Worm (Caenorhabditis elegans) whole organism, L4 larva: ENCODE measurements around the gene nhr-227.

ENCODE experiments used
- F10B5.3 ChIP-seq: sonication (generic microtip); optimal IDR thresholded peaks from 2 replicates; lab custom pipeline; 2016; ENCODE audit warnings: mild to moderate bottlenecking, missing genetic modification characterization, missing compliant biosample characterization
- F49E8.2 ChIP-seq: sonication (generic microtip); optimal IDR thresholded peaks from 2 replicates; lab custom pipeline; 2016; ENCODE audit warnings: missing compliant biosample characterization, mild to moderate bottlenecking, missing genetic modification characterization, borderline replicate concordance
- T20F7.1 ChIP-seq: fragments of 200-800 bp; sonication (Bioruptor generic); optimal IDR thresholded peaks from 2 replicates; lab custom pipeline; 2018; ENCODE audit warnings: mild to moderate bottlenecking, missing genetic modification characterization, missing compliant biosample characterization
- Y5F2A.4 ChIP-seq: fragments of 200-800 bp; sonication (Bioruptor generic); optimal IDR thresholded peaks from 2 replicates; lab custom pipeline; 2018; ENCODE audit warnings: mild to moderate bottlenecking, missing genetic modification characterization, missing compliant biosample characterization
- ZK337.2 ChIP-seq: fragments of 200-800 bp; sonication (Bioruptor generic); IDR thresholded peaks from 2 replicates; pipeline ENCODE4 v1.3.6; 2022; ENCODE audit warnings: missing genetic modification reagents, missing genetic modification characterization, missing compliant biosample characterization
- ZK546.5 ChIP-seq, 2 experiments: sonication (generic microtip); optimal IDR thresholded peaks; 2 replicates each; lab custom pipeline; 2017; ENCODE audit warnings: missing biosample characterization in 2 of 2, missing genetic modification characterization in 2 of 2
- aha-1 ChIP-seq: fragments of 150-350 bp; peaks from one replicate; lab custom pipeline; 2014; ENCODE audit warnings: missing biosample characterization, missing genetic modification characterization
- aly-2 ChIP-seq: sonication (generic microtip); optimal IDR thresholded peaks from 2 replicates; lab custom pipeline; 2018; ENCODE audit warnings: missing biosample characterization, missing genetic modification characterization
- ama-1 ChIP-seq: fragments of 150-350 bp; optimal IDR thresholded peaks from 2 replicates; lab custom pipeline; 2014; ENCODE audit warnings: inconsistent platforms, mixed read lengths
- ceh-32 ChIP-seq: sonication (generic microtip); optimal IDR thresholded peaks from 2 replicates; lab custom pipeline; 2016; ENCODE audit warnings: mild to moderate bottlenecking, missing genetic modification characterization, missing compliant biosample characterization; ENCODE audit not compliant: poor library complexity
- ctbp-1 ChIP-seq: fragments of 200-800 bp; sonication (Bioruptor generic); IDR thresholded peaks from 2 replicates; pipeline ENCODE4 v1.3.6; 2022; ENCODE audit warnings: missing genetic modification reagents, missing genetic modification characterization, missing compliant biosample characterization
- daf-12 ChIP-seq: fragments of 150-350 bp; optimal IDR thresholded peaks from 2 replicates; lab custom pipeline; 2014; ENCODE audit warnings: missing biosample characterization, missing genetic modification reagents, missing genetic modification characterization
- daf-16 ChIP-seq, 3 experiments: sonication (generic microtip); optimal IDR thresholded peaks; 2 replicates each; lab custom pipeline; 2016 to 2017; ENCODE audit warnings: missing genetic modification characterization in 3 of 3, missing genetic modification reagents in 3 of 3, mild to moderate bottlenecking in 2 of 3, missing compliant biosample characterization in 2 of 3, missing biosample characterization in 1 of 3, moderate library complexity in 1 of 3
- daf-8 ChIP-seq: fragments of 200-800 bp; sonication (Bioruptor generic); IDR thresholded peaks from 2 replicates; pipeline ENCODE4 v1.3.6; 2022; ENCODE audit warnings: missing genetic modification characterization, missing compliant biosample characterization
- dmd-6 ChIP-seq: fragments of 200-800 bp; sonication (Bioruptor generic); IDR thresholded peaks from 2 replicates; pipeline ENCODE4 v1.3.6; 2022; ENCODE audit warnings: missing genetic modification reagents, missing genetic modification characterization, missing compliant biosample characterization
- dmd-8 ChIP-seq: fragments of 200-800 bp; sonication (Bioruptor generic); IDR thresholded peaks from 2 replicates; pipeline ENCODE4 v1.3.6; 2022; ENCODE audit warnings: missing genetic modification characterization, missing compliant biosample characterization
- dpl-1 ChIP-seq: fragments of 150-350 bp; optimal IDR thresholded peaks from 2 replicates; lab custom pipeline; 2014; ENCODE audit warnings: missing biosample characterization, missing genetic modification reagents, missing genetic modification characterization
- duxl-1 ChIP-seq: sonication (generic microtip); optimal IDR thresholded peaks from 2 replicates; lab custom pipeline; 2016; ENCODE audit warnings: mild to moderate bottlenecking, missing genetic modification characterization, moderate library complexity, missing compliant biosample characterization; ENCODE audit not compliant: poor library complexity
- dve-1 ChIP-seq: sonication (generic microtip); optimal IDR thresholded peaks from 2 replicates; lab custom pipeline; 2017; ENCODE audit warnings: antibody characterized with exemption, mild to moderate bottlenecking, missing genetic modification characterization, missing compliant biosample characterization; ENCODE audit not compliant: insufficient read depth
- egl-27 ChIP-seq: sonication (generic microtip); optimal IDR thresholded peaks from 3 replicates; lab custom pipeline; 2017; ENCODE audit warnings: missing biosample characterization, missing genetic modification reagents, missing genetic modification characterization
- fkh-10 ChIP-seq: fragments of 150-350 bp; optimal IDR thresholded peaks from 2 replicates; lab custom pipeline; 2014; ENCODE audit warnings: missing biosample characterization, missing genetic modification reagents, missing genetic modification characterization
- hif-1 ChIP-seq, 2 experiments: sonication (generic microtip); optimal IDR thresholded peaks; 2 replicates each; lab custom pipeline; 2016 to 2017; ENCODE audit warnings: missing compliant biosample characterization in 2 of 2, missing genetic modification characterization in 2 of 2, missing genetic modification reagents in 2 of 2, missing genotype in 2 of 2, mild to moderate bottlenecking in 1 of 2
- hlh-11 ChIP-seq: fragments of 200-800 bp; sonication (Bioruptor generic); optimal IDR thresholded peaks from 2 replicates; lab custom pipeline; 2018; ENCODE audit warnings: mild to moderate bottlenecking, missing genetic modification characterization, missing compliant biosample characterization
- hlh-30 ChIP-seq: sonication (generic microtip); optimal IDR thresholded peaks from 2 replicates; lab custom pipeline; 2017; ENCODE audit warnings: antibody characterized with exemption, mild to moderate bottlenecking, missing genetic modification characterization, missing compliant biosample characterization; ENCODE audit not compliant: insufficient read depth
- hmg-1.1 ChIP-seq: fragments of 200-800 bp; sonication (Bioruptor generic); IDR thresholded peaks from 2 replicates; pipeline ENCODE4 v1.3.6; 2022; ENCODE audit warnings: missing genetic modification reagents, missing genetic modification characterization, missing compliant biosample characterization
- lim-7 ChIP-seq: fragments of 200-800 bp; sonication (Bioruptor generic); IDR thresholded peaks from 2 replicates; pipeline ENCODE4 v1.3.6; 2022; ENCODE audit warnings: missing genetic modification characterization, missing compliant biosample characterization
- lin-13 ChIP-seq: fragments of 150-350 bp; optimal IDR thresholded peaks from 2 replicates; lab custom pipeline; 2014; ENCODE audit warnings: missing biosample characterization, missing genetic modification reagents, missing genetic modification characterization
- lin-15B ChIP-seq: fragments of 150-350 bp; sonication (generic microtip); optimal IDR thresholded peaks from 3 replicates; lab custom pipeline; 2014; ENCODE audit warnings: missing biosample characterization, missing genetic modification characterization
- lin-38 ChIP-seq: fragments of 200-800 bp; sonication (Bioruptor generic); IDR thresholded peaks from 2 replicates; pipeline ENCODE4 v1.3.6; 2022; ENCODE audit warnings: missing genetic modification reagents, missing genetic modification characterization, missing compliant biosample characterization
- lin-39 ChIP-seq: fragments of 150-350 bp; optimal IDR thresholded peaks from 2 replicates; lab custom pipeline; 2014; ENCODE audit warnings: missing biosample characterization, missing genetic modification reagents, missing genetic modification characterization
- madf-5 ChIP-seq, 2 experiments: fragments of 200-800 bp; sonication (Bioruptor generic); IDR thresholded peaks; 2 replicates each; pipeline ENCODE4 v1.3.6; 2022; ENCODE audit warnings: missing compliant biosample characterization in 2 of 2, missing genetic modification characterization in 2 of 2
- madf-9 ChIP-seq: fragments of 200-800 bp; sonication (Bioruptor generic); conservative IDR thresholded peaks from 2 replicates; pipeline ENCODE4 v1.3.6; 2022; ENCODE audit warnings: missing genetic modification reagents, missing genetic modification characterization, missing compliant biosample characterization
- mdl-1 ChIP-seq, 2 experiments: fragments of 150-350 bp in 1 of 2; sonication (generic microtip) in 1 of 2; optimal IDR thresholded peaks; 2 replicates each; lab custom pipeline; 2014 to 2017; ENCODE audit warnings: missing biosample characterization in 2 of 2, missing genetic modification characterization in 2 of 2
- mdt-29 ChIP-seq: fragments of 200-800 bp; sonication (Bioruptor generic); IDR thresholded peaks from 2 replicates; pipeline ENCODE4 v1.3.6; 2022; ENCODE audit warnings: missing genetic modification reagents, missing genetic modification characterization, missing compliant biosample characterization
- mes-2 ChIP-seq: sonication (generic microtip); optimal IDR thresholded peaks from 2 replicates; lab custom pipeline; 2016; ENCODE audit warnings: missing genotype, mild to moderate bottlenecking, missing genetic modification characterization, missing compliant biosample characterization; ENCODE audit not compliant: poor library complexity, severe bottlenecking
- nhr-10 ChIP-seq: fragments of 150-350 bp; optimal IDR thresholded peaks from 2 replicates; lab custom pipeline; 2014; ENCODE audit warnings: missing biosample characterization, missing genetic modification characterization
- nhr-28 ChIP-seq: fragments of 150-350 bp; optimal IDR thresholded peaks from 2 replicates; lab custom pipeline; 2014; ENCODE audit warnings: missing biosample characterization, missing genetic modification characterization
- saeg-2 ChIP-seq: fragments of 200-800 bp; sonication (Bioruptor generic); IDR thresholded peaks from 2 replicates; pipeline ENCODE4 v1.3.6; 2022; ENCODE audit warnings: missing genetic modification reagents, missing genetic modification characterization, missing compliant biosample characterization
- sdz-12 ChIP-seq: fragments of 200-800 bp; sonication (Bioruptor generic); optimal IDR thresholded peaks from 2 replicates; lab custom pipeline; 2018; ENCODE audit warnings: mild to moderate bottlenecking, missing genetic modification characterization, missing compliant biosample characterization
- snpc-1.2 ChIP-seq: fragments of 200-800 bp; sonication (Bioruptor generic); IDR thresholded peaks from 2 replicates; pipeline ENCODE4 v1.3.6; 2022; ENCODE audit warnings: missing genetic modification reagents, missing genetic modification characterization, missing compliant biosample characterization
- spr-3 ChIP-seq: fragments of 200-800 bp; sonication (Bioruptor generic); optimal IDR thresholded peaks from 2 replicates; lab custom pipeline; 2018; ENCODE audit warnings: mild to moderate bottlenecking, missing genetic modification characterization, missing compliant biosample characterization
- unc-62 ChIP-seq, 3 experiments: fragments of 150-350 bp in 1 of 3; sonication (generic microtip); optimal IDR thresholded peaks in 2 of 3; peaks in 1 of 3; 1 replicate in 1 of 3; 2 replicates in 2 of 3; lab custom pipeline; 2014 to 2017; ENCODE audit warnings: missing biosample characterization in 3 of 3, missing genetic modification characterization in 3 of 3, missing genetic modification reagents in 3 of 3, missing genotype in 1 of 3
- zag-1 ChIP-seq: fragments of 150-350 bp; optimal IDR thresholded peaks from 2 replicates; lab custom pipeline; 2014; ENCODE audit warnings: missing biosample characterization, missing genetic modification characterization
- ztf-11 ChIP-seq: fragments of 150-350 bp; optimal IDR thresholded peaks from 2 replicates; lab custom pipeline; 2014; ENCODE audit warnings: missing biosample characterization, missing genetic modification characterization

The nhr-227 gene

DNA sequence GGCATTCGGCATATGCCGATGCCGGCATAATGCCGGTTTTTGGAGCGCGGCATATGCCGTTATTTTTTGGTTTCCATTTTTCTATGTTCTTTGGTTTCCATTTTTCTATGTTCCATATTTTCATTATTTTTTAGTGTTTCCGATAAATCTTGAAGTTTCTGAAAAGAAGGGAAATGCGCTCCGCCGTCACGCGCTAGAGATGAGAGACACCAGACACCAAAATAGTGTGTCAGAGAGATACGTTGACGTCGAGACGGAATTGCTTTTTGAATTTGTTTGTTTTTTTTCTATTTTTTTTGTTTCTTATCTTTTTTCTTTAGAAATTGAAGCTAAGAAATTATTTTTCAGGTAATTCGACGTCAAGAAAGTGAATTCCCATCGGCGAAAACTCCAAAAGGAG lies 30.0 kb upstream of the nhr-227 start, which contains the start of gene F41B5.1:
Gene F41B5.1, plus strand, starts transcription at position 343 of the 400 bp plus-strand sequence.
- TF ChIP-seq lin-38 (GFP tag; lab: Robert Waterston, UW) = peak; percentile 73

DNA sequence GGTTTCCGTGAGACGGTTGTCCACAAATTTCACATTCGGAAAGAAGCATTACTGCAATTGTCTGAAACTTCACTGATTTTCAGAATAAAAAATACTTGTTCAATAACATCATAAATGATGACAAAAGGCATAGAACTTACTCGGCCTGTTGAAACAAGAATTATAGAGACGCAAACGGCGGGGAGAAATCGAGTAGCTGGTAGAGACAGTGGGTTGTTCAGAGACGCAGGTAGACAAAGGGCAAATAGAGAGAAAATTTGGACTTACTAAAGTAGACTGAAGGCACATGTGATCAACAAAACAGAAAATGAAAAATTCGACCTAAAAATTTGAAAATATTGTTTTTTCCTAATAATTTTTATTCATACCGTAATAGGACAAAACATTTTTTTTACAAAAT lies 25.5 kb upstream of the nhr-227 start, which contains the start of gene nhr-182:
Gene nhr-182, minus strand, starts transcription at position 178 of the 400 bp plus-strand sequence.
- TF ChIP-seq hmg-1.1 (GFP tag; lab: Robert Waterston, UW) (no peak), ZK337.2 (no peak), ama-1 (no peak), hlh-11 (peak; percentile 14), ctbp-1 (GFP tag; lab: Robert Waterston, UW) (no peak), T20F7.1 (GFP tag; lab: Kevin White, UChicago) (no peak), nhr-10 (tag; lab: Kevin White, UChicago) (no peak), lin-39 (tag; lab: Kevin White, UChicago) (no peak), fkh-10 (GFP tag; lab: Kevin White, UChicago) (no peak), dve-1 (tag; lab: Kevin White, UChicago) (peak; percentile 53), madf-9 (GFP tag; lab: Robert Waterston, UW) (no peak), dmd-8 (no peak), F10B5.3 (tag; lab: Kevin White, UChicago) (no peak), Y5F2A.4 (GFP tag; lab: Kevin White, UChicago) (no peak), lim-7 (GFP tag; lab: Robert Waterston, UW) (no peak), daf-8 (GFP tag; lab: Robert Waterston, UW) (no peak), aha-1 (no peak), ceh-32 (no peak), daf-16 (GFP tag; optimal IDR thresholded peaks at IDR 0.05; lab: Kevin White, UChicago) (no peak), daf-16 (tag; optimal IDR thresholded peaks at IDR 0.05; lab: Kevin White, UChicago) (peak; percentile 66), lin-13 (no peak), sdz-12 (no peak), aly-2 (tag; lab: Kevin White, UChicago) (no peak), lin-15B (tag; lab: Kevin White, UChicago) (no peak), madf-5 (GFP tag; IDR thresholded peaks at IDR 0.05; lab: Robert Waterston, UW) (no peak), egl-27 (tag; lab: Kevin White, UChicago) (no peak), dpl-1 (GFP tag; lab: Kevin White, UChicago) (no peak), duxl-1 (tag; lab: Kevin White, UChicago) (no peak), daf-12 (tag; lab: Kevin White, UChicago) (no peak), snpc-1.2 (GFP tag; lab: Robert Waterston, UW) (no peak), ZK546.5 (tag; optimal IDR thresholded peaks at IDR 0.05; lab: Kevin White, UChicago) (no peak), saeg-2 (no peak), mes-2 (tag; lab: Kevin White, UChicago) (peak; percentile 10), nhr-28 (peak; percentile 25), mdl-1 (tag; optimal IDR thresholded peaks at IDR 0.05; lab: Kevin White, UChicago) (no peak), hlh-30 (tag; lab: Kevin White, UChicago) (peak; percentile 60), zag-1 (tag; lab: Kevin White, UChicago) (no peak), ztf-11 (no peak), F49E8.2 (no peak), unc-62 (GFP tag; optimal IDR thresholded peaks at IDR 0.05 in 1 of 2; lab: Kevin White, UChicago) (no peak), unc-62 (tag; optimal IDR thresholded peaks at IDR 0.05; lab: Kevin White, UChicago) (no peak), hif-1 (tag; optimal IDR thresholded peaks at IDR 0.05; lab: Kevin White, UChicago) (no peak), spr-3 (GFP tag; lab: Kevin White, UChicago) (no peak), dmd-6 (GFP tag; lab: Robert Waterston, UW) (peak; percentile 18; the same call in 1 of the 2 replicates), mdt-29 (GFP tag; lab: Robert Waterston, UW) (no peak)
